Fruit fly (Drosophila melanogaster) Kc167 (cell line): Measurements from ENCODE around the gene Lsd-1.

ENCODE experiments used
- Myc ChIP-seq: fragments of >200 bp; optimal IDR thresholded peaks from 2 replicates; lab custom pipeline; 2017; ENCODE audit warnings: missing external identifiers
- Sin3A ChIP-seq: fragments of >200 bp; optimal IDR thresholded peaks from 2 replicates; lab custom pipeline; 2018; ENCODE audit warnings: missing external identifiers
- h ChIP-seq: fragments of >200 bp; optimal IDR thresholded peaks from 3 replicates; lab custom pipeline; 2018; ENCODE audit warnings: missing external identifiers
- insv ChIP-seq: fragments of >200 bp; optimal IDR thresholded peaks from 3 replicates; lab custom pipeline; 2018; ENCODE audit warnings: missing external identifiers
- psq ChIP-seq: fragments of >200 bp; optimal IDR thresholded peaks from 2 replicates; lab custom pipeline; 2017; ENCODE audit warnings: missing external identifiers
- ttk ChIP-seq: sonication (Bioruptor generic); optimal IDR thresholded peaks from 2 replicates; lab custom pipeline; 2017; ENCODE audit warnings: missing external identifiers

Gene Lsd-1

dm6 chr3R:23790483-23791175 is 27.0 kb downstream of the Lsd-1 start:
- TF ChIP-seq psq (lab: Kevin White, UChicago): no peak

dm6 chr3R:23791491-23791890 is 27.8 kb downstream of the Lsd-1 start:
- TF ChIP-seq psq (lab: Kevin White, UChicago) (no peak), insv (lab: Kevin White, UChicago) (no peak), Sin3A (no peak), Myc (lab: Kevin White, UChicago) (no peak), h (no peak), ttk (lab: Kevin White, UChicago) (no peak)

dm6 chr3R:23803668-23804067 is 40.0 kb downstream of the Lsd-1 start, which contains the start of gene CG34355:
TSS of gene CG34355 (plus strand) at chr3R:23803859.
- no peak for TF ChIP-seq psq (lab: Kevin White, UChicago)
- no peak for TF ChIP-seq insv (lab: Kevin White, UChicago)
- no peak for TF ChIP-seq ttk (lab: Kevin White, UChicago)
- no peak for TF ChIP-seq Myc (lab: Kevin White, UChicago)
- no peak for TF ChIP-seq h
- TF ChIP-seq Sin3A: no peak
